Worm (Caenorhabditis elegans) whole organism, L2 larva: ENCODE data around the gene dmsr-7.

Experiments used
- ama-1 ChIP-seq: fragments of 150-350 bp; optimal IDR thresholded peaks from 2 replicates; lab custom pipeline; 2018; ENCODE audit warnings: inconsistent platforms
- elt-1 ChIP-seq: fragments of 150-350 bp; optimal IDR thresholded peaks from 2 replicates; lab custom pipeline; 2014; ENCODE audit warnings: missing biosample characterization, missing genetic modification characterization
- elt-3 ChIP-seq: sonication (generic microtip); optimal IDR thresholded peaks from 2 replicates; lab custom pipeline; 2017; ENCODE audit warnings: missing biosample characterization, missing genetic modification characterization
- lin-11 ChIP-seq: fragments of 150-350 bp; sonication (generic microtip); optimal IDR thresholded peaks from 2 replicates; lab custom pipeline; 2014; ENCODE audit warnings: missing biosample characterization, missing genetic modification characterization, inconsistent platforms, mixed read lengths
- mbf-1 ChIP-seq: sonication (generic microtip); optimal IDR thresholded peaks from 2 replicates; lab custom pipeline; 2017; ENCODE audit warnings: missing biosample characterization, missing genetic modification characterization
- nhr-25 ChIP-seq: fragments of 150-350 bp; sonication (generic microtip); optimal IDR thresholded peaks from 3 replicates; lab custom pipeline; 2014; ENCODE audit warnings: missing biosample characterization, missing genetic modification characterization
- snpc-4 ChIP-seq: fragments of 150-350 bp; optimal IDR thresholded peaks from 2 replicates; lab custom pipeline; 2014; ENCODE audit warnings: missing biosample characterization, missing genetic modification characterization
- unc-39 ChIP-seq: fragments of 150-350 bp; optimal IDR thresholded peaks from 2 replicates; lab custom pipeline; 2014; ENCODE audit warnings: missing biosample characterization, missing genetic modification characterization
- unc-55 ChIP-seq: fragments of 150-350 bp; sonication (generic microtip); optimal IDR thresholded peaks from 3 replicates; lab custom pipeline; 2014; ENCODE audit warnings: missing biosample characterization, missing genetic modification reagents, missing genetic modification characterization
- zag-1 ChIP-seq: fragments of 150-350 bp; optimal IDR thresholded peaks from 2 replicates; lab custom pipeline; 2014; ENCODE audit warnings: missing biosample characterization, missing genetic modification characterization
- ztf-11 ChIP-seq: sonication (generic microtip); optimal IDR thresholded peaks from 2 replicates; lab custom pipeline; 2017; ENCODE audit warnings: missing biosample characterization, missing genetic modification characterization

DNA sequence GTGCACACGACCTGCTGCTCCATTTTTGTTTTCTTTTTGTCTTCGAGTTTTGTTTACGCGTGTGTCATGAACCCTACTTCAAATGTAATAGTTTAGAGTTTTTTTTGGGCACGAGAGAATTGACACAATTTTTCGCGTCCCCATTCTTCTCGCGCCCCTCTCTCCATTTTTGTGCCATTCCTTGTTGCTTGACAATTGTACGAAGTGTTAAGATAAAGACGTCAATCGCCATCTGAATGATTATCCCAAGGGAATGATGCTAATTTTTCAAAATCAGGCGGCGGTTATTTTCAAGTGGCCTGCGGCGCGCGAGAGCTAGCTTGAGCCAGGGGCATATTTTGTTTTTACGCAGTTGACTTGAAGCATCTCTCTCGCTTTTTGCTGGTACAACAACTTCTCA is 37.2 kb downstream of the dmsr-7 start:
- TF ChIP-seq unc-55 (no peak), zag-1 (peak; percentile 13), ztf-11 (no peak), ama-1 (no peak), mbf-1 (tag; lab: Kevin White, UChicago) (no peak), unc-39 (tag; lab: Kevin White, UChicago) (no peak), snpc-4 (tag; lab: Kevin White, UChicago) (no peak), elt-1 (no peak), lin-11 (tag; lab: Kevin White, UChicago) (no peak), nhr-25 (tag; lab: Kevin White, UChicago) (no peak), elt-3 (no peak)
